Worm (Caenorhabditis elegans) whole organism, early embryonic: ENCODE data around the gene srx-64.

Experiments
- F13C5.2 ChIP-seq: sonication (generic microtip); optimal IDR thresholded peaks from 2 replicates; lab custom pipeline; 2017; ENCODE audit warnings: mild to moderate bottlenecking, missing genetic modification characterization, inconsistent platforms, missing compliant biosample characterization
- ama-1 ChIP-seq: fragments of 150-350 bp; optimal IDR thresholded peaks from 2 replicates; lab custom pipeline; 2014
- ceh-13 ChIP-seq: fragments of 200-800 bp; sonication (Bioruptor generic); optimal IDR thresholded peaks from 2 replicates; lab custom pipeline; 2018; ENCODE audit warnings: mild to moderate bottlenecking, missing genetic modification characterization, missing compliant biosample characterization
- ceh-36 ChIP-seq: sonication (generic microtip); optimal IDR thresholded peaks from 2 replicates; lab custom pipeline; 2016; ENCODE audit warnings: missing genetic modification characterization, inconsistent platforms, missing compliant biosample characterization
- ets-7 ChIP-seq: sonication (generic microtip); optimal IDR thresholded peaks from 2 replicates; lab custom pipeline; 2016; ENCODE audit warnings: missing genotype, missing genetic modification characterization, missing compliant biosample characterization
- flt-1 ChIP-seq: fragments of 200-800 bp; sonication (Bioruptor generic); IDR thresholded peaks from 2 replicates; pipeline ENCODE4 v1.3.6; 2022; ENCODE audit warnings: missing genetic modification characterization, missing compliant biosample characterization
- hmg-4 ChIP-seq: fragments of 200-800 bp; sonication (Bioruptor generic); optimal IDR thresholded peaks from 2 replicates; lab custom pipeline; 2018; ENCODE audit warnings: mild to moderate bottlenecking, missing genetic modification characterization, missing compliant biosample characterization
- hnd-1 ChIP-seq: sonication (generic microtip); optimal IDR thresholded peaks from 2 replicates; lab custom pipeline; 2016; ENCODE audit warnings: missing genetic modification characterization, missing compliant biosample characterization
- pes-1 ChIP-seq: fragments of 200-800 bp; sonication (Bioruptor generic); IDR thresholded peaks from 2 replicates; pipeline ENCODE4 v1.3.6; 2022; ENCODE audit warnings: missing genetic modification reagents, missing genetic modification characterization, missing compliant biosample characterization
- scrt-1 ChIP-seq: fragments of 200-800 bp; sonication (Bioruptor generic); IDR thresholded peaks from 2 replicates; pipeline ENCODE4 v1.3.6; 2022; ENCODE audit warnings: missing genetic modification characterization, missing compliant biosample characterization
- sea-1 ChIP-seq: fragments of 200-800 bp; sonication (Bioruptor generic); conservative IDR thresholded peaks from 2 replicates; pipeline ENCODE4 v1.3.6; 2022; ENCODE audit warnings: missing genetic modification characterization, missing compliant biosample characterization
- tbx-11 ChIP-seq: fragments of 200-800 bp; sonication (Bioruptor generic); IDR thresholded peaks from 2 replicates; pipeline ENCODE4 v1.3.6; 2022; ENCODE audit warnings: missing genetic modification characterization, missing compliant biosample characterization
- tra-4 ChIP-seq: sonication (generic microtip); optimal IDR thresholded peaks from 2 replicates; lab custom pipeline; 2017; ENCODE audit warnings: missing genetic modification characterization, missing compliant biosample characterization

DNA sequence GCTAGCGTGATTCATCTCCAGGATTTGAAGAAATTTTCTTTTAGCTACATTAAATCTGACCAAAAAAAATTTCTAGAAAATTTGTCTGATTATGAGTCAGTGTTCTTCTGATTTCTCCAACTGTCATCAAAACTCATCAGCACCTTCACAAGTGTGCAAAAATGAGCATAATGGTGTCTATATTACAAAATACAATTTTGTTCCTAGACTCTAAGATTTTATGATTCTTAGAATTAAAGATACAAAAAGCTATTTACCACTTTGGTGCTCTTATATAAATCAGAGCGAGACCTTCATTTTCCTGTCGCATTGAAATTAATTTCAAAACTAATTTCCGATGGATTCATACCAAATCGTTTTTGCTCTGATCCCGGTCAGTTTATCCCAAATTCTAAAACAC lies 16.7 kb upstream of the srx-64 start, which contains the start of gene srx-68:
- TF ChIP-seq ceh-13 (GFP tag; lab: Kevin White, UChicago) = no peak
- no peak for TF ChIP-seq flt-1
- TF ChIP-seq sea-1 (GFP tag; lab: Robert Waterston, UW) = no peak
- no peak for TF ChIP-seq hmg-4 (GFP tag; lab: Kevin White, UChicago)
- no peak for TF ChIP-seq ets-7 (tag; lab: Kevin White, UChicago)
- TF ChIP-seq ama-1 (lab: Kevin White, UChicago) = no peak
- no peak for TF ChIP-seq hnd-1
- no peak for TF ChIP-seq tbx-11 (GFP tag; lab: Robert Waterston, UW)
- TF ChIP-seq ceh-36 = no peak
- TF ChIP-seq F13C5.2 = no peak
- TF ChIP-seq pes-1 (GFP tag; lab: Robert Waterston, UW) = no peak
- no peak for TF ChIP-seq tra-4 (tag; lab: Kevin White, UChicago)
- no peak for TF ChIP-seq scrt-1 (GFP tag; lab: Robert Waterston, UW)
